Worm (Caenorhabditis elegans) whole organism, L4/young adult: ENCODE data around the gene clec-148.

Source experiments
- W03F9.2 ChIP-seq: fragments of 150-350 bp; optimal IDR thresholded peaks from 2 replicates; lab custom pipeline; 2014; ENCODE audit warnings: missing biosample characterization, missing genetic modification characterization
- dao-5 ChIP-seq: sonication (generic microtip); optimal IDR thresholded peaks from 2 replicates; lab custom pipeline; 2016; ENCODE audit warnings: missing genotype, missing genetic modification characterization, moderate library complexity, missing compliant biosample characterization
- him-1 ChIP-seq: sonication (generic microtip); optimal IDR thresholded peaks from 2 replicates; lab custom pipeline; 2016; ENCODE audit warnings: missing genotype, missing genetic modification reagents, missing genetic modification characterization, missing compliant biosample characterization

Gene clec-148

ce11 chrIII:159149-159548 lies 16.5 kb downstream of the clec-148 start:
- TF ChIP-seq W03F9.2 = no peak
- no peak for TF ChIP-seq him-1 (tag; lab: Kevin White, UChicago)
- no peak for TF ChIP-seq dao-5 (tag; lab: Kevin White, UChicago)

ce11 chrIII:157980-158379 lies 17.7 kb downstream of the clec-148 start:
- TF ChIP-seq W03F9.2 (no peak), him-1 (tag; lab: Kevin White, UChicago) (no peak), dao-5 (tag; lab: Kevin White, UChicago) (no peak)

DNA sequence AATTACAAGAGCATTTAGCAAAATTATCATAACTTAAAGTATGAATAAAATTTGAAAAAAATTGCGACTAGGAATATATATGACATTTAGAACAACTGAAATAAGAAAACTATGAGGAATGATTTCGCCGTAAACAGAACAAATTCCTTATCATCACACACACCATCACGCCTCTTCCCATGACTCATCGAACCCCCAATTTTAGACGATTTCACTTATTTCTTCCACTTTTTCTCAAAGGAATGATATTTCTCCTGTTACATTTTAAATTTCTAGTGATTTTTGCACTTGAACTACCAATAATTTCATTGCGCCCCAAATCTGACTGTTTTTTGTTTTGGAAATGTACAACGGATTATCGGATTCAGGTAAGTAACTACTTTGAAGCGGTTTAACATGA lies 19.0 kb downstream of the clec-148 start, which contains the start of the genes zig-13 and ver-1:
TSS of gene zig-13 (minus strand) at position 101 of the 400 bp plus-strand sequence.
TSS of gene ver-1 (plus strand) at position 180 of the 400 bp plus-strand sequence.
- TF ChIP-seq W03F9.2 = no peak
- TF ChIP-seq him-1 (tag; lab: Kevin White, UChicago) = no peak

DNA sequence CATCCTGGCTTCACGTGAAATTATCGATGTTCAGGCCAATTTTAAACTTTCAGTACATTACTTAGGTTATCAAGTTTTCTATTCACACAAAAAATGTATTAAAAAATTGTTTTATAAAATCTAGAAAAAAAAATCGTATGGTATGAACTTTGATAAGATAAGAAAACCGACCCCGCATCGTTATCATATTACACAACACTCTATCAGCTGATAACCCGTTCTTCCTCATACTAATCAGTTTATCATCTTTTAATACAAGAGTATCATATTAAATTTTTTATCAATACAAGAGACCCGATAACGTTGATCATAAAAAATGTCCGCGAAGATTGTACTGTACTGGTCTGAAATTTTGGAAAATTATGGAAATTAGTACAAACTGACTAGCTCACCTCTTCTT lies 21.5 kb downstream of the clec-148 start:
- TF ChIP-seq dao-5 (tag; lab: Kevin White, UChicago) (no peak), him-1 (tag; lab: Kevin White, UChicago) (no peak), W03F9.2 (no peak)

DNA sequence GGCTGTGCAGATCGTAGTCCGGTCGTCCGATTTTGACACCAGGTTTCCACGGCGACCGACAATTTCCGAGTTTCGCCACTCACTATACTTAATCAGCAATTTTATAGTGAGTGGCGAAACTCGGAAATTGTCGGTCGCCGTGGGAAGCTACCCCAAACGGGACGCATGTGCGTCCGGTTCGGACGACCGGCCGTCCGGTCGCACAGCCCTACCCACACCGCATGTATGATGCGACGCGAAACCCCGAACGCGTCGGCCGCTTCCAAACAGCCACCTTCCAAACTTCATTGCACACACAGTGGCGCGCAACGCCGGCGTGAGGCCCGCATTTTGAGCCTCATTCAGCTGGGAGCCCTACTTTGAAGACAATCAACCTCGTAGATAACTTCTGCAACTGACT lies 24.5 kb downstream of the clec-148 start:
- no peak for TF ChIP-seq W03F9.2
- no peak for TF ChIP-seq dao-5 (tag; lab: Kevin White, UChicago)
- no peak for TF ChIP-seq him-1 (tag; lab: Kevin White, UChicago)

DNA sequence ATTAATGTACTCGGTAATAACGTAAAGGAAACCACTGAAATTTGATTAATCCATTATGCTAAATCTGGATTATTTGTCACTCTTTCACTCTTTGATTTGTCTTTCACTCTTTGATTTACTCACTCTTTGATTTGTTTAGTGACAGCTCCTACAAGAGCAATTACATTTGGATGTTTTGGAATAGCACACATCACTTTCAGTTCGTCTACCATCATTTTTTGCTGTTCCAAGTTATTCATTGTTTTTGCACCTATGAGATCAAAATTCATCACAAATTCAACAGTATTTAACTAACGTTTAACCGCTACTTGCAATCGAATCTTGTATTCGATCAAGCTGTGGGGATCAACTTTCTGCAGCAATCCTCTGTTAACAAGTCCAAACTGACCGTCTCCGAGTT lies 26.5 kb downstream of the clec-148 start:
- TF ChIP-seq W03F9.2 (no peak), dao-5 (tag; lab: Kevin White, UChicago) (no peak), him-1 (tag; lab: Kevin White, UChicago) (no peak)

DNA sequence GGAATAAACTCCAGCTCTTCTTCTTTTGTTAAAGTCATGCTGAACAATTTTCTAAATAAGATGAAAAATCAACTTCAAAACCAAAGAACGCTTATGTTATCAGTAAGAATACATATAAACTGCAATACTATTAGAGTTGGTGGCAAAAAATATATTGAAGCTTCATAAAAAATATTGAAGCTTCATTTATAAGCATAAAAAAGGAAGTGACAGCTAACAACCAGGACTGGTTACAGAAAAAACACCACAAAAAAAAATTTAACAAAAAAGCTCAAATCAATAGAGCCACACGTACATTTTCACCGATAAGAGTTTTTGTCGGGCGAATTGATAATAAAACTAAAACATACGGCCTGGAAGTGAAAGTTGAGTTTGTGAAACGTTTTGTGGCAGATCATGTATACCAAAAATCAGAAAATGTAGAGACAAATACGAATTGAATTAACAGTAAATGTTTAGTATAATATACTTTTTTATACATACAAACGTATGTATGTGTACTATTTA lies 28.0 kb downstream of the clec-148 start, which contains the start of gene sqst-5:
TSS of gene sqst-5 (minus strand) at position 51 of the 507 bp plus-strand sequence.
- TF ChIP-seq him-1 (tag; lab: Kevin White, UChicago) = no peak
- no peak for TF ChIP-seq dao-5 (tag; lab: Kevin White, UChicago)
- no peak for TF ChIP-seq W03F9.2

DNA sequence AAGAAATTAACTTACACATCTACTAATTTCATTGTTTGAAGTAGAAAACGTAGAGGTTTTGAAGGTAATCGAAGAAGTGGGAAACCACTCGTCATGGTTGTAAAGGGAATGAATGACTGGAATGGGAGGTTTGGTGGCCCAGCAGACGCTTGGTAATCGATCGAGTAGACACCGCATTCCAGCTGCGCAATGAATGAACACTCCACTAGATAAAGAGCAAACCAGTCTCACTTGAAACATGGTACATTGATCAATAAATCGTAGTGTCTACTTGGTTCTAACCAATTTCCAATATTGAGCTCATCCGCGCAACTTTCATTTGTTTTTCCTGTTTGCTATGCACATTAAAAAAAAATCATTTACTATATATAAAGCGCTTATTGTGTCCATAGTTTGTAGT lies 29.3 kb downstream of the clec-148 start, which contains the start of gene fbxb-84:
TSS of gene fbxb-84 (minus strand) at position 101 of the 400 bp plus-strand sequence.
- no peak for TF ChIP-seq him-1 (tag; lab: Kevin White, UChicago)
- no peak for TF ChIP-seq dao-5 (tag; lab: Kevin White, UChicago)
- TF ChIP-seq W03F9.2 = no peak

- TF ChIP-seq W03F9.2 = no peak
- no peak for TF ChIP-seq him-1 (tag; lab: Kevin White, UChicago)
- no peak for TF ChIP-seq dao-5 (tag; lab: Kevin White, UChicago)
Observed at ce11 chrIII:145078-145477, 30.6 kb downstream of the clec-148 start, which contains the start of the genes T17A3.12 and fbxb-83. TSS of gene T17A3.12 (minus strand) at chrIII:145178. TSS of gene fbxb-83 (minus strand) at chrIII:145211.

- TF ChIP-seq dao-5 (tag; lab: Kevin White, UChicago) (no peak), him-1 (tag; lab: Kevin White, UChicago) (no peak), W03F9.2 (no peak)
Observed at ce11 chrIII:143121-143520, 32.5 kb downstream of the clec-148 start, which contains the start of gene fbxb-82. TSS of gene fbxb-82 (minus strand) at chrIII:143221.

ce11 chrIII:140904-141303 lies 34.7 kb downstream of the clec-148 start, which contains the start of gene fbxb-81:
TSS of gene fbxb-81 (minus strand) at chrIII:141217.
- TF ChIP-seq dao-5 (tag; lab: Kevin White, UChicago) (no peak), him-1 (tag; lab: Kevin White, UChicago) (no peak), W03F9.2 (no peak)

ce11 chrIII:134194-134593 lies 41.4 kb downstream of the clec-148 start, which contains the start of gene pals-25:
TSS of gene pals-25 (plus strand) at chrIII:134494.
- TF ChIP-seq him-1 (tag; lab: Kevin White, UChicago) = no peak
- no peak for TF ChIP-seq W03F9.2
- no peak for TF ChIP-seq dao-5 (tag; lab: Kevin White, UChicago)

DNA sequence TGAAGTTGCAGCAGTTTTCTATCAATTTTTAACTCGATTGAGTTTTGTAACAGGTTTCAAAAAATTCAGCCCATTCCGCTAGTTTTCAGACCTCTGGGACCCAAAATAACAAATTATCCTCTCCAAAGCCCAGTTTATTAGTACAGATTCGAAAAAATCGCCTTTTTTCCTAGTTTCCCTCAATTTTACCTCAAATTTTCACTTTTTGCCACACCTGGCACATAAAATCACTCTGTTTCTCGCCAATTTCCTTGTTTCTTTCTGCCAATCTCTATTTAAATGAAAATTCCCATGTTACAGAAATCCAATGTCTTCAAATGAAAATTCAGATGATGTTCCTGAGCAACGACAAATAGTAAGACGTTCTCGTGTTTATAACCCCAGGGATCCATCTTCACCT lies 43.5 kb downstream of the clec-148 start, which contains the start of gene pals-22:
TSS of gene pals-22 (plus strand) at position 301 of the 400 bp plus-strand sequence.
- TF ChIP-seq W03F9.2 = no peak
- no peak for TF ChIP-seq him-1 (tag; lab: Kevin White, UChicago)
- no peak for TF ChIP-seq dao-5 (tag; lab: Kevin White, UChicago)

DNA sequence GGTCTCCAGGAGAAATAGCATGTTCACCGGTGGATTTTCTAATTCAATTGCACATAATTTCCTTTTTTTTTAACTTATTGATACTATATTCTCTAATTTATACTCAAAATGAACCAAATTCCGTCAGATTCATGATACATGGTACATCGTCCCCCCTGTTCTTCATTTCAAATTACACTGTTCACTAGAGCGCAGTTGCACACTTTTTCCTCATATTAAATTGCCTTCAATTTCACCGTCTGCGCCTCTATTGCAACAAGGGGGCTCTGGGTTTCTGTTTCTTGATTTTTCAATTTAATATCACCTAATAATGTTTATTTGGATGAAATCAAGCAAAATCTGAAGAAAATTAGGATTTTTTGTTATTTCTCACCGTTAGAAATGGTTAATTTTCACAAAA lies 44.0 kb downstream of the clec-148 start:
- TF ChIP-seq him-1 (tag; lab: Kevin White, UChicago) = no peak
- TF ChIP-seq W03F9.2 = no peak
- TF ChIP-seq dao-5 (tag; lab: Kevin White, UChicago) = no peak

- TF ChIP-seq him-1 (tag; lab: Kevin White, UChicago) (no peak), dao-5 (tag; lab: Kevin White, UChicago) (no peak), W03F9.2 (no peak)
Observed at ce11 chrIII:130650-131049, 45.0 kb downstream of the clec-148 start, which contains the start of the genes nhr-280 and C29F9.2. TSS of gene nhr-280 (minus strand) at chrIII:130750. TSS of gene C29F9.2 (plus strand) at chrIII:130947.
